Worm (Caenorhabditis elegans) whole organism, young adult: ENCODE measurements around the gene hrg-6.

Experiments
- B0261.1 ChIP-seq: sonication (generic microtip); optimal IDR thresholded peaks from 2 replicates; lab custom pipeline; 2016; ENCODE audit warnings: mild to moderate bottlenecking, missing genetic modification characterization, moderate library complexity, missing compliant biosample characterization
- B0336.3 ChIP-seq: fragments of 200-800 bp; sonication (Bioruptor generic); IDR thresholded peaks from 2 replicates; pipeline ENCODE4 v1.3.6; 2022; ENCODE audit warnings: missing genetic modification characterization, missing compliant biosample characterization
- F49E8.2 ChIP-seq: sonication (generic microtip); optimal IDR thresholded peaks from 3 replicates; lab custom pipeline; 2017; ENCODE audit warnings: missing genetic modification characterization, mild to moderate bottlenecking, missing compliant biosample characterization, antibody characterized with exemption, moderate library complexity; ENCODE audit not compliant: insufficient read depth
- F52B5.7 ChIP-seq: sonication (generic microtip); optimal IDR thresholded peaks from 2 replicates; lab custom pipeline; 2016; ENCODE audit warnings: mild to moderate bottlenecking, missing genetic modification characterization, missing compliant biosample characterization
- T07F8.4 ChIP-seq: sonication (generic microtip); optimal IDR thresholded peaks from 2 replicates; lab custom pipeline; 2016; ENCODE audit warnings: mild to moderate bottlenecking, missing genetic modification characterization, moderate library complexity, missing compliant biosample characterization
- Y53G8AR.9 ChIP-seq: fragments of 200-800 bp; sonication (Bioruptor generic); conservative IDR thresholded peaks from 2 replicates; pipeline ENCODE4 v1.3.6; 2022; ENCODE audit warnings: missing genetic modification reagents, missing genetic modification characterization, missing compliant biosample characterization
- Y56A3A.18 ChIP-seq: fragments of 200-800 bp; sonication (Bioruptor generic); IDR thresholded peaks from 2 replicates; pipeline ENCODE4 v1.3.6; 2022; ENCODE audit warnings: missing genetic modification reagents, missing genetic modification characterization, missing compliant biosample characterization
- Y67H2A.10 ChIP-seq: fragments of 200-800 bp; sonication (Bioruptor generic); conservative IDR thresholded peaks from 2 replicates; pipeline ENCODE4 v1.3.6; 2022; ENCODE audit warnings: missing genetic modification reagents, missing genetic modification characterization, missing compliant biosample characterization
- Y95B8A.8 ChIP-seq: fragments of 200-800 bp; sonication (Bioruptor generic); IDR thresholded peaks from 2 replicates; pipeline ENCODE4 v1.3.6; 2022; ENCODE audit warnings: missing genetic modification reagents, missing genetic modification characterization, missing compliant biosample characterization
- aptf-2 ChIP-seq: fragments of 200-800 bp; sonication (Bioruptor generic); conservative IDR thresholded peaks from 2 replicates; pipeline ENCODE4 v1.3.6; 2022; ENCODE audit warnings: missing genetic modification reagents, missing genetic modification characterization, missing compliant biosample characterization
- atf-7 ChIP-seq: sonication (generic microtip); optimal IDR thresholded peaks from 2 replicates; lab custom pipeline; 2017; ENCODE audit warnings: mild to moderate bottlenecking, missing genetic modification characterization, missing compliant biosample characterization
- athp-1 ChIP-seq: sonication (generic microtip); optimal IDR thresholded peaks from 2 replicates; lab custom pipeline; 2017; ENCODE audit warnings: mild to moderate bottlenecking, missing genetic modification characterization, missing compliant biosample characterization
- attf-3 ChIP-seq: fragments of 200-800 bp; sonication (Bioruptor generic); conservative IDR thresholded peaks from 2 replicates; pipeline ENCODE4 v1.3.6; 2022; ENCODE audit warnings: missing genetic modification reagents, missing genetic modification characterization, missing compliant biosample characterization
- attf-5 ChIP-seq: fragments of 200-800 bp; sonication (Bioruptor generic); optimal IDR thresholded peaks from 2 replicates; lab custom pipeline; 2018; ENCODE audit warnings: mild to moderate bottlenecking, missing genetic modification characterization, missing compliant biosample characterization
- ccch-3 ChIP-seq: fragments of 200-800 bp; sonication (Bioruptor generic); optimal IDR thresholded peaks from 2 replicates; lab custom pipeline; 2018; ENCODE audit warnings: mild to moderate bottlenecking, missing genetic modification characterization, missing compliant biosample characterization
- cebp-1 ChIP-seq, 2 experiments: fragments of 200-800 bp in 1 of 2; sonication (Bioruptor generic) in 1 of 2; sonication (generic microtip) in 1 of 2; IDR thresholded peaks in 1 of 2; optimal IDR thresholded peaks in 1 of 2; 2 replicates each; pipeline versions ENCODE4 v1.3.6 to Lab custom; 2017 to 2022; ENCODE audit warnings: missing compliant biosample characterization in 2 of 2, missing genetic modification characterization in 2 of 2, mild to moderate bottlenecking in 1 of 2, missing genetic modification reagents in 1 of 2, moderate library complexity in 1 of 2
- die-1 ChIP-seq: sonication (generic microtip); optimal IDR thresholded peaks from 2 replicates; lab custom pipeline; 2016; ENCODE audit warnings: missing genotype, mild to moderate bottlenecking, missing genetic modification characterization, missing compliant biosample characterization
- dox-1 ChIP-seq: fragments of 200-800 bp; sonication (Bioruptor generic); IDR thresholded peaks from 2 replicates; pipeline ENCODE4 v1.3.6; 2022; ENCODE audit warnings: missing genetic modification reagents, missing genetic modification characterization, missing compliant biosample characterization
- dpff-1 ChIP-seq: sonication (generic microtip); optimal IDR thresholded peaks from 2 replicates; lab custom pipeline; 2017; ENCODE audit warnings: mild to moderate bottlenecking, missing genetic modification characterization, missing compliant biosample characterization
- efl-1 ChIP-seq: fragments of 150-350 bp; optimal IDR thresholded peaks from 2 replicates; lab custom pipeline; 2014; ENCODE audit warnings: missing biosample characterization, missing genetic modification reagents, missing genetic modification characterization
- egl-18 ChIP-seq: fragments of 200-800 bp; sonication (Bioruptor generic); IDR thresholded peaks from 2 replicates; pipeline ENCODE4 v1.3.6; 2022; ENCODE audit warnings: missing genetic modification reagents, missing genetic modification characterization, missing compliant biosample characterization
- ekl-4 ChIP-seq: fragments of 200-800 bp; sonication (Bioruptor generic); IDR thresholded peaks from 2 replicates; pipeline ENCODE4 v1.3.6; 2022; ENCODE audit warnings: missing genetic modification reagents, missing genetic modification characterization, missing compliant biosample characterization
- him-1 ChIP-seq: sonication (generic microtip); optimal IDR thresholded peaks from 2 replicates; lab custom pipeline; 2016; ENCODE audit warnings: missing genotype, missing genetic modification reagents, missing genetic modification characterization, missing compliant biosample characterization
- hlh-12 ChIP-seq: sonication (generic microtip); optimal IDR thresholded peaks from 2 replicates; lab custom pipeline; 2016; ENCODE audit warnings: missing genetic modification characterization, missing compliant biosample characterization
- hmg-1.2 ChIP-seq: fragments of 200-800 bp; sonication (Bioruptor generic); IDR thresholded peaks from 2 replicates; pipeline ENCODE4 v1.3.6; 2022; ENCODE audit warnings: missing genetic modification reagents, missing genetic modification characterization, missing compliant biosample characterization
- hsf-1 ChIP-seq: fragments of 200-800 bp; sonication (Bioruptor generic); IDR thresholded peaks from 2 replicates; pipeline ENCODE4 v1.3.6; 2022; ENCODE audit warnings: missing genetic modification reagents, missing genetic modification characterization, missing compliant biosample characterization
- lag-1 ChIP-seq: fragments of 200-800 bp; sonication (Bioruptor generic); IDR thresholded peaks from 2 replicates; pipeline ENCODE4 v1.3.6; 2022; ENCODE audit warnings: missing genetic modification reagents, missing genetic modification characterization, missing compliant biosample characterization
- let-607 ChIP-seq, 2 experiments: fragments of 200-800 bp in 1 of 2; sonication (Bioruptor generic) in 1 of 2; sonication (generic microtip) in 1 of 2; optimal IDR thresholded peaks; 2 replicates each; lab custom pipeline; 2016 to 2018; ENCODE audit warnings: mild to moderate bottlenecking in 2 of 2, missing compliant biosample characterization in 2 of 2, missing genetic modification characterization in 2 of 2, moderate library complexity in 2 of 2, missing genotype in 1 of 2
- lsy-27 ChIP-seq: sonication (generic microtip); optimal IDR thresholded peaks from 2 replicates; lab custom pipeline; 2017; ENCODE audit warnings: missing genetic modification characterization, mild to moderate bottlenecking, missing compliant biosample characterization, antibody characterized with exemption, missing genotype, borderline replicate concordance; ENCODE audit not compliant: insufficient read depth
- madf-6 ChIP-seq: fragments of 200-800 bp; sonication (Bioruptor generic); IDR thresholded peaks from 2 replicates; pipeline ENCODE4 v1.3.6; 2022; ENCODE audit warnings: missing genetic modification reagents, missing genetic modification characterization, missing compliant biosample characterization
- mcd-1 ChIP-seq: fragments of 200-800 bp; sonication (Bioruptor generic); IDR thresholded peaks from 2 replicates; pipeline ENCODE4 v1.3.6; 2022; ENCODE audit warnings: missing genetic modification reagents, missing genetic modification characterization, missing compliant biosample characterization
- mxl-1 ChIP-seq: sonication (generic microtip); optimal IDR thresholded peaks from 2 replicates; lab custom pipeline; 2016; ENCODE audit warnings: missing genetic modification characterization, missing compliant biosample characterization
- pha-4 ChIP-seq: fragments of 150-350 bp; sonication (generic microtip); optimal IDR thresholded peaks from 2 replicates; lab custom pipeline; 2014; ENCODE audit warnings: missing biosample characterization, missing genetic modification reagents, missing genetic modification characterization
- rcor-1 ChIP-seq: fragments of 200-800 bp; sonication (Bioruptor generic); IDR thresholded peaks from 2 replicates; pipeline ENCODE4 v1.3.6; 2022; ENCODE audit warnings: missing genetic modification reagents, missing genetic modification characterization, missing compliant biosample characterization
- repo-1 ChIP-seq: sonication (generic microtip); optimal IDR thresholded peaks from 2 replicates; lab custom pipeline; 2017; ENCODE audit warnings: mild to moderate bottlenecking, missing genetic modification characterization, missing compliant biosample characterization
- rpc-1 ChIP-seq, 2 experiments: fragments of 150-350 bp in 1 of 2; sonication (generic microtip) in 1 of 2; optimal IDR thresholded peaks; 2 replicates each; lab custom pipeline; 2014 to 2018; ENCODE audit warnings: missing biosample characterization in 1 of 2, missing genetic modification characterization in 1 of 2, missing genetic modification reagents in 1 of 2, missing genotype in 1 of 2
- snpc-3.4 ChIP-seq: sonication (generic microtip); optimal IDR thresholded peaks from 2 replicates; lab custom pipeline; 2017; ENCODE audit warnings: missing genetic modification characterization, mild to moderate bottlenecking, missing compliant biosample characterization, antibody characterized with exemption, moderate library complexity, missing genotype, missing genetic modification reagents
- somi-1 ChIP-seq: fragments of 200-800 bp; sonication (Bioruptor generic); optimal IDR thresholded peaks from 2 replicates; lab custom pipeline; 2018; ENCODE audit warnings: mild to moderate bottlenecking, missing genetic modification characterization, missing compliant biosample characterization
- tbp1 ChIP-seq: fragments of 200-800 bp; sonication (Bioruptor generic); optimal IDR thresholded peaks from 2 replicates; lab custom pipeline; 2018; ENCODE audit warnings: mild to moderate bottlenecking, missing genetic modification characterization, missing compliant biosample characterization
- tbx-9 ChIP-seq: sonication (generic microtip); optimal IDR thresholded peaks from 2 replicates; lab custom pipeline; 2016; ENCODE audit warnings: borderline replicate concordance, missing genetic modification characterization, inconsistent platforms, missing compliant biosample characterization
- unc-130 ChIP-seq: sonication (generic microtip); optimal IDR thresholded peaks from 2 replicates; lab custom pipeline; 2016; ENCODE audit warnings: missing genetic modification reagents, missing genetic modification characterization, missing compliant biosample characterization
- unc-62 ChIP-seq: fragments of 150-350 bp; optimal IDR thresholded peaks from 2 replicates; lab custom pipeline; 2014; ENCODE audit warnings: missing biosample characterization, missing genetic modification reagents, missing genetic modification characterization
- zim-3 ChIP-seq: sonication (generic microtip); optimal IDR thresholded peaks from 2 replicates; lab custom pipeline; 2017; ENCODE audit warnings: mild to moderate bottlenecking, missing genetic modification characterization, moderate library complexity, missing compliant biosample characterization
- ztf-18 ChIP-seq: sonication (generic microtip); optimal IDR thresholded peaks from 2 replicates; lab custom pipeline; 2016; ENCODE audit warnings: missing genotype, mild to moderate bottlenecking, missing genetic modification characterization, missing compliant biosample characterization
- ztf-22 ChIP-seq: fragments of 200-800 bp; sonication (Bioruptor generic); optimal IDR thresholded peaks from 2 replicates; lab custom pipeline; 2018; ENCODE audit warnings: mild to moderate bottlenecking, missing genetic modification characterization, moderate library complexity, missing compliant biosample characterization
- ztf-3 ChIP-seq: fragments of 200-800 bp; sonication (Bioruptor generic); optimal IDR thresholded peaks from 2 replicates; lab custom pipeline; 2018; ENCODE audit warnings: mild to moderate bottlenecking, missing genetic modification characterization, missing compliant biosample characterization

Gene hrg-6

DNA sequence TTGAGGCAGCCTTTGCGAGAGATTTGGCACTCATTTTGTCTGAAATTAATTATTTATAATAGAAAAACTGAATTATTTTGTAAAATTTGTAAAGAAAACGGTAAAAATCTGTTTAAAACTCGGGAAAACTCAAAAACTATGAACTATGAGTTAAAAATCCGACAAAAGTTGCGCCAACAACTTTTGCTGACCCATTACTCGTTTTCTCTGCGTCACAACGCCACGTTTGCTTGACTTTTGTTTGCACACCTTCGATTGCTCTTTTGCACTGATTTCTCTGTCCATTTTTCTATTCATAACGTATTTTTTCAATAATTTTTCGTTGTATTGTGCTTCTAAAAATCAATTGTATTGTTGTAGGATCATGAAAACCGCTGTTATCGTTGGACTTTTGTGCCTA, 3.8 kb downstream of the hrg-6 start, which contains the start of gene fkb-1 (continued):
- TF ChIP-seq zim-3 (tag; lab: Kevin White, UChicago) (no peak), let-607 (tag; optimal IDR thresholded peaks at IDR 0.05; lab: Kevin White, UChicago) (peak; percentile 67 to 79), snpc-3.4 (no peak), Y67H2A.10 (GFP tag; lab: Robert Waterston, UW) (no peak), ztf-18 (tag; lab: Kevin White, UChicago) (peak; percentile 91), hmg-1.2 (peak; percentile 46; the same call in 1 of the 2 replicates), unc-62 (GFP tag; lab: Kevin White, UChicago) (no peak), mcd-1 (GFP tag; lab: Robert Waterston, UW) (peak; percentile 54), unc-130 (GFP tag; lab: Kevin White, UChicago) (no peak), egl-18 (GFP tag; lab: Robert Waterston, UW) (no peak), dox-1 (peak; percentile 60)

DNA sequence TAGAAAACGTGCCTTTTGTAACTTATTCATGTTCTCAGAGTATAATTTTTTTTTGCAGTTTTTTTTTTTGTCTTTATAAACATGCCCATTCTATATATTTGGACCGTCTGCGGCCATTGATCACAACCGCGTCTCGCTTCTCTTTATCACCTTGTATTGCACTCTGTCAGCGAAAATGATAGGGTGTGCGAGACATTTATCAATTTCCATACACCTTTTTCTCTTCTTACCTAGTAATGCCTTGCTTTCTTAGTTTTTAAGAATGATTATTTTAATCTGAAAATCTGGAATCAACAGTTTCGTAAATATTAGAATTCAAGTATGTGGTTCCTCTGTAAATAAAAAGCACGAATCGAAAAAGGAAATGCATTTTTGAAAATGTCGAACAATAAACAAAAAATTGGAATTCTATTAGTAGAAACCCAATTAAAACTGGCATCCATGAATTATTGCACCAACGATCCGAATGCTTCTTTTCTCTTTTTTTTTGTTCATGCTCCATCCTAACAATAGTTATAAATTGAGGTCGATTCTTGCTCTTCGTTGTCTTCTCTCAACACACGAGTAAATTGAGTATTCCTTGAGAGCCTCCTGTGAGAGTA, 4.8 kb downstream of the hrg-6 start:
- TF ChIP-seq aptf-2 (GFP tag; lab: Robert Waterston, UW) = no peak
- no peak for TF ChIP-seq die-1
- TF ChIP-seq ztf-22 (GFP tag; lab: Kevin White, UChicago) = no peak
- no peak for TF ChIP-seq efl-1 (GFP tag; lab: Kevin White, UChicago)
- no peak for TF ChIP-seq attf-3 (GFP tag; lab: Robert Waterston, UW)
- no peak for TF ChIP-seq lag-1
- TF ChIP-seq B0336.3 (GFP tag; lab: Robert Waterston, UW) = peak; percentile 71
- TF ChIP-seq pha-4 (tag; lab: Kevin White, UChicago) = no peak
- no peak for TF ChIP-seq cebp-1 (GFP tag; IDR thresholded peaks at IDR 0.05; lab: Robert Waterston, UW)
- TF ChIP-seq cebp-1 (tag; optimal IDR thresholded peaks at IDR 0.05; lab: Kevin White, UChicago) = no peak
- peak; percentile 16 for TF ChIP-seq atf-7 (tag; lab: Kevin White, UChicago)
- no peak for TF ChIP-seq mxl-1 (tag; lab: Kevin White, UChicago)
- no peak for TF ChIP-seq Y56A3A.18 (GFP tag; lab: Robert Waterston, UW)
- TF ChIP-seq lsy-27 (tag; lab: Kevin White, UChicago) = no peak
- TF ChIP-seq hsf-1 (GFP tag; lab: Robert Waterston, UW) = peak; percentile 35; the same call in 1 of the 2 replicates
- peak; percentile 24 for TF ChIP-seq F49E8.2
- no peak for TF ChIP-seq hlh-12 (tag; lab: Kevin White, UChicago)
- TF ChIP-seq madf-6 (GFP tag; lab: Robert Waterston, UW) = peak; percentile 52; the same call in 1 of the 2 replicates
- no peak for TF ChIP-seq somi-1 (GFP tag; lab: Kevin White, UChicago)
- TF ChIP-seq him-1 (tag; lab: Kevin White, UChicago) = no peak
- peak; percentile 71 for TF ChIP-seq Y53G8AR.9
- no peak for TF ChIP-seq B0261.1 (tag; lab: Kevin White, UChicago)
- peak; percentile 7 for TF ChIP-seq tbp1
- TF ChIP-seq F52B5.7 (tag; lab: Kevin White, UChicago) = no peak
- 0 out of 2 replicates have a peak, but pooled peaks have one; percentile 16 for TF ChIP-seq ekl-4 (GFP tag; lab: Robert Waterston, UW)
- TF ChIP-seq rcor-1 (GFP tag; lab: Robert Waterston, UW) = no peak
- TF ChIP-seq athp-1 (tag; lab: Kevin White, UChicago) = peak; percentile 16
- no peak for TF ChIP-seq repo-1 (tag; lab: Kevin White, UChicago)
- no peak for TF ChIP-seq attf-5
- TF ChIP-seq tbx-9 = no peak
- TF ChIP-seq Y95B8A.8 = no peak
- no peak for TF ChIP-seq rpc-1 (optimal IDR thresholded peaks at IDR 0.05; lab: Kevin White, UChicago)
- no peak for TF ChIP-seq rpc-1 (tag; optimal IDR thresholded peaks at IDR 0.05; lab: Kevin White, UChicago)
- TF ChIP-seq ztf-18 (tag; lab: Kevin White, UChicago) = peak; percentile 7
- no peak for TF ChIP-seq T07F8.4 (tag; lab: Kevin White, UChicago)
- TF ChIP-seq dpff-1 (tag; lab: Kevin White, UChicago) = no peak
- TF ChIP-seq ztf-3 (GFP tag; lab: Kevin White, UChicago) = no peak
- no peak for TF ChIP-seq ccch-3 (GFP tag; lab: Kevin White, UChicago)
